Worm (Caenorhabditis elegans) whole organism, early embryonic: Measurements from ENCODE around the gene T12G3.2.

ENCODE experiments used
- F13C5.2 ChIP-seq: sonication (generic microtip); optimal IDR thresholded peaks from 2 replicates; lab custom pipeline; 2017; ENCODE audit warnings: mild to moderate bottlenecking, missing genetic modification characterization, inconsistent platforms, missing compliant biosample characterization
- aly-1 ChIP-seq: sonication (generic microtip); optimal IDR thresholded peaks from 2 replicates; lab custom pipeline; 2016; ENCODE audit warnings: missing genetic modification characterization, missing compliant biosample characterization
- ama-1 ChIP-seq: fragments of 150-350 bp; optimal IDR thresholded peaks from 2 replicates; lab custom pipeline; 2014
- ceh-36 ChIP-seq: sonication (generic microtip); optimal IDR thresholded peaks from 2 replicates; lab custom pipeline; 2016; ENCODE audit warnings: missing genetic modification characterization, inconsistent platforms, missing compliant biosample characterization
- ets-7 ChIP-seq: sonication (generic microtip); optimal IDR thresholded peaks from 2 replicates; lab custom pipeline; 2016; ENCODE audit warnings: missing genotype, missing genetic modification characterization, missing compliant biosample characterization
- hnd-1 ChIP-seq: sonication (generic microtip); optimal IDR thresholded peaks from 2 replicates; lab custom pipeline; 2016; ENCODE audit warnings: missing genetic modification characterization, missing compliant biosample characterization
- pes-1 ChIP-seq: fragments of 200-800 bp; sonication (Bioruptor generic); IDR thresholded peaks from 2 replicates; pipeline ENCODE4 v1.3.6; 2022; ENCODE audit warnings: missing genetic modification reagents, missing genetic modification characterization, missing compliant biosample characterization
- scrt-1 ChIP-seq: fragments of 200-800 bp; sonication (Bioruptor generic); IDR thresholded peaks from 2 replicates; pipeline ENCODE4 v1.3.6; 2022; ENCODE audit warnings: missing genetic modification characterization, missing compliant biosample characterization
- tbx-37 ChIP-seq: fragments of 200-800 bp; sonication (Bioruptor generic); conservative IDR thresholded peaks from 2 replicates; pipeline ENCODE4 v1.3.6; 2022; ENCODE audit warnings: missing genetic modification reagents, missing genetic modification characterization, missing compliant biosample characterization

ce11 chrIV:12078907-12079523, 32.2 kb upstream of the T12G3.2 start, which contains the start of gene lex-1:
- TF ChIP-seq tbx-37 (no peak), ama-1 (lab: Kevin White, UChicago) (no peak), aly-1 (tag; lab: Kevin White, UChicago) (no peak), ceh-36 (tag; lab: Kevin White, UChicago) (no peak), hnd-1 (tag; lab: Kevin White, UChicago) (no peak), ets-7 (tag; lab: Kevin White, UChicago) (no peak), F13C5.2 (no peak), scrt-1 (GFP tag; lab: Robert Waterston, UW) (no peak), pes-1 (no peak)
